Fruit fly (Drosophila melanogaster) whole organism, embryonic: ENCODE results near the gene Wdr33.

Experiments used
- Adf1 ChIP-seq: fragments of 200-800 bp; sonication (Bioruptor generic); IDR thresholded peaks from 2 replicates; pipeline ENCODE4 v1.3.6; 2022; ENCODE audit warnings: missing biosample characterization, missing genetic modification characterization
- Aef1 ChIP-seq: fragments of 200-800 bp; sonication (Bioruptor generic); IDR thresholded peaks from 3 replicates; pipeline ENCODE4 v1.3.6; 2022; ENCODE audit warnings: missing biosample characterization, missing genetic modification characterization
- Antp ChIP-seq: fragments of 200-800 bp; sonication (Bioruptor generic); optimal IDR thresholded peaks from 3 replicates; lab custom pipeline; 2016; ENCODE audit warnings: missing biosample characterization, missing genetic modification characterization
- C15 ChIP-seq: fragments of 200-800 bp; sonication (Bioruptor generic); IDR thresholded peaks from 3 replicates; pipeline ENCODE4 v1.3.6; 2022; ENCODE audit warnings: missing biosample characterization, missing genetic modification characterization
- CG12391 ChIP-seq: fragments of 200-800 bp; sonication (Bioruptor generic); optimal IDR thresholded peaks from 3 replicates; lab custom pipeline; 2018; ENCODE audit warnings: missing biosample characterization, mild to moderate bottlenecking, missing genetic modification characterization, moderate library complexity
- CG14441 ChIP-seq: fragments of 200-800 bp; sonication (Bioruptor generic); IDR thresholded peaks from 2 replicates; pipeline ENCODE4 v1.3.6; 2022; ENCODE audit warnings: missing biosample characterization, missing genetic modification characterization
- CG15601 ChIP-seq: fragments of 200-800 bp; sonication (Bioruptor generic); optimal IDR thresholded peaks from 3 replicates; lab custom pipeline; 2019; ENCODE audit warnings: missing biosample characterization, mild to moderate bottlenecking, missing genetic modification characterization, moderate library complexity
- CG31441 ChIP-seq: fragments of 200-800 bp; sonication (Bioruptor generic); IDR thresholded peaks from 2 replicates; pipeline ENCODE4 v1.3.6; 2022; ENCODE audit warnings: missing biosample characterization, missing genetic modification characterization
- CG3281 ChIP-seq: fragments of 200-800 bp; sonication (Bioruptor generic); optimal IDR thresholded peaks from 3 replicates; lab custom pipeline; 2017; ENCODE audit warnings: missing biosample characterization, mild to moderate bottlenecking, missing genetic modification characterization
- CG33557 ChIP-seq: fragments of 200-800 bp; sonication (Bioruptor generic); optimal IDR thresholded peaks from 2 replicates; lab custom pipeline; 2019; ENCODE audit warnings: missing biosample characterization, mild to moderate bottlenecking, missing genetic modification characterization, moderate library complexity
- CG34376 ChIP-seq: fragments of 200-800 bp; sonication (Bioruptor generic); optimal IDR thresholded peaks from 2 replicates; lab custom pipeline; 2018; ENCODE audit warnings: missing biosample characterization, mild to moderate bottlenecking, missing genetic modification characterization
- CG4404 ChIP-seq: fragments of 200-800 bp; sonication (Bioruptor generic); IDR thresholded peaks from 2 replicates; pipeline ENCODE4 v1.3.6; 2022; ENCODE audit warnings: missing biosample characterization, missing genetic modification characterization
- CG4820 ChIP-seq: fragments of 200-800 bp; sonication (Bioruptor generic); optimal IDR thresholded peaks from 3 replicates; lab custom pipeline; 2016; ENCODE audit warnings: missing biosample characterization, missing genetic modification characterization
- CG6683 ChIP-seq: fragments of 200-800 bp; sonication (Bioruptor generic); optimal IDR thresholded peaks from 2 replicates; lab custom pipeline; 2017; ENCODE audit warnings: missing biosample characterization, mild to moderate bottlenecking, missing genetic modification characterization, missing genetic modification reagents
- CG6813 ChIP-seq: fragments of 200-800 bp; sonication (Bioruptor generic); optimal IDR thresholded peaks from 2 replicates; lab custom pipeline; 2017; ENCODE audit warnings: missing biosample characterization, missing genetic modification characterization, mild to moderate bottlenecking, moderate library complexity, missing genetic modification reagents
- CG7556 ChIP-seq: fragments of 200-800 bp; sonication (Bioruptor generic); optimal IDR thresholded peaks from 2 replicates; lab custom pipeline; 2017; ENCODE audit warnings: missing biosample characterization, mild to moderate bottlenecking, missing genetic modification characterization
- CG8359 ChIP-seq: fragments of 200-800 bp; sonication (Bioruptor generic); optimal IDR thresholded peaks from 2 replicates; lab custom pipeline; 2017; ENCODE audit warnings: missing biosample characterization, mild to moderate bottlenecking, missing genetic modification characterization, borderline replicate concordance
- CG8765 ChIP-seq: fragments of 200-800 bp; sonication (Bioruptor generic); IDR thresholded peaks from 2 replicates; pipeline ENCODE4 v1.3.6; 2022; ENCODE audit warnings: missing biosample characterization, missing genetic modification characterization
- Eip74EF ChIP-seq, 2 experiments: fragments of 200-800 bp in 1 of 2; fragments of >200 bp in 1 of 2; sonication (Bioruptor generic) in 1 of 2; optimal IDR thresholded peaks; 2 replicates each; lab custom pipeline; 2017 to 2019; ENCODE audit warnings: missing biosample characterization in 2 of 2, missing genetic modification characterization in 2 of 2, mild to moderate bottlenecking in 1 of 2, moderate library complexity in 1 of 2
- Elba2 ChIP-seq: fragments of 200-800 bp; sonication (Bioruptor generic); optimal IDR thresholded peaks from 3 replicates; lab custom pipeline; 2016; ENCODE audit warnings: missing biosample characterization, missing genetic modification characterization
- HHEX ChIP-seq: fragments of 200-800 bp; sonication (Bioruptor generic); optimal IDR thresholded peaks from 3 replicates; lab custom pipeline; 2017; ENCODE audit warnings: missing biosample characterization, mild to moderate bottlenecking, missing genetic modification characterization, missing genetic modification reagents
- HLH4C ChIP-seq: fragments of 200-800 bp; sonication (Bioruptor generic); IDR thresholded peaks from 3 replicates; pipeline ENCODE4 v1.3.6; 2022; ENCODE audit warnings: missing biosample characterization, missing genetic modification characterization; ENCODE audit not compliant: partially characterized antibody
- Hr39 ChIP-seq: fragments of >200 bp; optimal IDR thresholded peaks from 2 replicates; lab custom pipeline; 2017
- Hr51 ChIP-seq, 2 experiments: fragments of 200-800 bp; sonication (Bioruptor generic); optimal IDR thresholded peaks; 2 replicates in 1 of 2; 3 replicates in 1 of 2; lab custom pipeline; 2016 to 2018; ENCODE audit warnings: missing biosample characterization in 2 of 2, missing genetic modification characterization in 2 of 2, mild to moderate bottlenecking in 1 of 2, moderate library complexity in 1 of 2
- Lhr ChIP-seq: fragments of 200-800 bp; sonication (Bioruptor generic); optimal IDR thresholded peaks from 3 replicates; lab custom pipeline; 2017; ENCODE audit warnings: mild to moderate bottlenecking, missing biosample characterization, missing genetic modification reagents, missing genetic modification characterization
- Side ChIP-seq: fragments of 200-800 bp; sonication (Bioruptor generic); optimal IDR thresholded peaks from 2 replicates; lab custom pipeline; 2016; ENCODE audit warnings: missing biosample characterization, missing genetic modification characterization
- Six4 ChIP-seq: fragments of 200-800 bp; sonication (Bioruptor generic); optimal IDR thresholded peaks from 2 replicates; lab custom pipeline; 2016; ENCODE audit warnings: missing biosample characterization, missing genetic modification characterization
- Spps ChIP-seq: fragments of 200-800 bp; sonication (Bioruptor generic); optimal IDR thresholded peaks from 2 replicates; lab custom pipeline; 2018; ENCODE audit warnings: missing biosample characterization, mild to moderate bottlenecking, missing genetic modification characterization
- Stat92E ChIP-seq, 3 experiments: fragments of >200 bp in 2 of 3; fragments of 200-800 bp in 1 of 3; sonication (Bioruptor generic) in 1 of 3; optimal IDR thresholded peaks; 2 replicates each; lab custom pipeline; 2017 to 2019; ENCODE audit warnings: missing biosample characterization in 3 of 3, missing genetic modification characterization in 3 of 3, mild to moderate bottlenecking in 1 of 3, moderate library complexity in 1 of 3
- bcd ChIP-seq: fragments of 200-800 bp; sonication (Bioruptor generic); optimal IDR thresholded peaks from 2 replicates; lab custom pipeline; 2017; ENCODE audit warnings: missing biosample characterization, mild to moderate bottlenecking, missing genetic modification characterization
- btn ChIP-seq: fragments of 200-800 bp; sonication (Bioruptor generic); optimal IDR thresholded peaks from 2 replicates; lab custom pipeline; 2016; ENCODE audit warnings: missing biosample characterization, missing genetic modification characterization
- cad ChIP-seq: fragments of >200 bp; optimal IDR thresholded peaks from 2 replicates; lab custom pipeline; 2017; ENCODE audit warnings: missing biosample characterization, missing genetic modification characterization
- croc ChIP-seq: fragments of 200-800 bp; sonication (Bioruptor generic); conservative IDR thresholded peaks from 3 replicates; pipeline ENCODE4 v1.3.6; 2022; ENCODE audit warnings: missing biosample characterization, missing genetic modification characterization
- dati ChIP-seq: fragments of 200-800 bp; sonication (Bioruptor generic); IDR thresholded peaks from 2 replicates; pipeline ENCODE4 v1.3.6; 2022; ENCODE audit warnings: missing biosample characterization, missing genetic modification characterization
- emc ChIP-seq: fragments of 200-800 bp; sonication (Bioruptor generic); optimal IDR thresholded peaks from 2 replicates; lab custom pipeline; 2016; ENCODE audit warnings: missing biosample characterization, missing genetic modification characterization
- eve ChIP-seq, 2 experiments: fragments of >200 bp; optimal IDR thresholded peaks; 2 replicates each; lab custom pipeline; 2017; ENCODE audit warnings: missing biosample characterization in 2 of 2, missing genetic modification characterization in 2 of 2
- gcm ChIP-seq: fragments of 200-800 bp; sonication (Bioruptor generic); optimal IDR thresholded peaks from 2 replicates; lab custom pipeline; 2019; ENCODE audit warnings: missing biosample characterization, mild to moderate bottlenecking, missing genetic modification characterization, moderate library complexity
- ham ChIP-seq: fragments of 200-800 bp; sonication (Bioruptor generic); IDR thresholded peaks from 2 replicates; pipeline ENCODE4 v1.3.6; 2022; ENCODE audit warnings: missing biosample characterization, missing genetic modification characterization
- nerfin-1 ChIP-seq: fragments of 200-800 bp; sonication (Bioruptor generic); optimal IDR thresholded peaks from 3 replicates; lab custom pipeline; 2019; ENCODE audit warnings: missing biosample characterization, mild to moderate bottlenecking, missing genetic modification characterization, moderate library complexity
- oc ChIP-seq: fragments of 200-800 bp; sonication (Bioruptor generic); optimal IDR thresholded peaks from 2 replicates; lab custom pipeline; 2018; ENCODE audit warnings: missing biosample characterization, mild to moderate bottlenecking, missing genetic modification characterization, moderate library complexity
- rib ChIP-seq: fragments of 200-800 bp; sonication (Bioruptor generic); IDR thresholded peaks from 2 replicates; pipeline ENCODE4 v1.3.6; 2022; ENCODE audit warnings: missing biosample characterization, missing genetic modification characterization
- row ChIP-seq: fragments of 200-800 bp; sonication (Bioruptor generic); IDR thresholded peaks from 3 replicates; pipeline ENCODE4 v1.3.6; 2022; ENCODE audit warnings: missing biosample characterization, missing genetic modification characterization
- sens ChIP-seq: fragments of 200-800 bp; sonication (Bioruptor generic); peaks from one replicate; lab custom pipeline; 2016; ENCODE audit warnings: missing biosample characterization, missing genetic modification characterization
- tgo ChIP-seq: fragments of 200-800 bp; sonication (Bioruptor generic); IDR thresholded peaks from 3 replicates; pipeline ENCODE4 v1.3.6; 2022; ENCODE audit warnings: missing biosample characterization, missing genetic modification characterization
- usp ChIP-seq: fragments of >200 bp; optimal IDR thresholded peaks from 2 replicates; lab custom pipeline; 2017; ENCODE audit warnings: missing biosample characterization, missing genetic modification characterization
- wek ChIP-seq: fragments of 200-800 bp; sonication (Bioruptor generic); optimal IDR thresholded peaks from 3 replicates; lab custom pipeline; 2018; ENCODE audit warnings: missing biosample characterization, mild to moderate bottlenecking, missing genetic modification characterization, moderate library complexity
- zfh2 ChIP-seq: fragments of 200-800 bp; sonication (Bioruptor generic); optimal IDR thresholded peaks from 2 replicates; lab custom pipeline; 2016; ENCODE audit warnings: missing biosample characterization, missing genetic modification characterization

Wdr33 gene

dm6 chr3R:5701104-5701503 lies 40.7 kb downstream of the Wdr33 start (continued):
- TF ChIP-seq cad (GFP tag; lab: Kevin White, UChicago) (no peak), tgo (GFP tag; lab: Robert Waterston, UW) (no peak), Antp (no peak), nerfin-1 (tag; lab: Kevin White, UChicago) (no peak), CG3281 (no peak), CG12391 (tag; lab: Kevin White, UChicago) (no peak), rib (GFP tag; lab: Robert Waterston, UW) (no peak), dati (no peak), emc (GFP tag; lab: Kevin White, UChicago) (no peak), Aef1 (GFP tag; lab: Robert Waterston, UW) (no peak), wek (GFP tag; lab: Kevin White, UChicago) (peak; percentile 16), gcm (peak; percentile 93), HHEX (GFP tag; lab: Kevin White, UChicago) (no peak), Hr39 (lab: Kevin White, UChicago) (peak; percentile 11)

dm6 chr3R:5704982-5705381 lies 44.5 kb downstream of the Wdr33 start:
- TF ChIP-seq CG7556 (GFP tag; lab: Kevin White, UChicago) (no peak), oc (tag; lab: Kevin White, UChicago) (no peak), Eip74EF (GFP tag; optimal IDR thresholded peaks at IDR 0.05; lab: Kevin White, UChicago) (no peak), CG8359 (peak; percentile 99)

dm6 chr3R:5705469-5706067 lies 45.1 kb downstream of the Wdr33 start:
- peak in 1 of 3 experiments; percentile 33 for TF ChIP-seq Stat92E (GFP tag; optimal IDR thresholded peaks at IDR 0.05; lab: Kevin White, UChicago)
- no peak for TF ChIP-seq CG15601 (tag; lab: Kevin White, UChicago)
- peak; percentile 63 for TF ChIP-seq bcd (GFP tag; lab: Kevin White, UChicago)
- peak; percentile 30; the same call in 2 of the 3 replicates for TF ChIP-seq croc
- TF ChIP-seq CG4820 (GFP tag; lab: Kevin White, UChicago), result peak; percentile 5
- peak; percentile 49 for TF ChIP-seq Spps (tag; lab: Kevin White, UChicago)
- peak; percentile 6 for TF ChIP-seq Lhr (GFP tag; lab: Kevin White, UChicago)
- peak; percentile 44 for TF ChIP-seq Side (GFP tag; lab: Kevin White, UChicago)
- TF ChIP-seq CG6813 (GFP tag; lab: Kevin White, UChicago), result peak; percentile 52
- TF ChIP-seq eve (GFP tag; optimal IDR thresholded peaks at IDR 0.05; lab: Kevin White, UChicago), result no peak
- TF ChIP-seq usp (GFP tag; lab: Kevin White, UChicago), result no peak
- TF ChIP-seq Hr51 (GFP tag; optimal IDR thresholded peaks at IDR 0.05; lab: Kevin White, UChicago), result peak in 1 of 2 experiments; percentile 77
- TF ChIP-seq CG4404 (GFP tag; lab: Robert Waterston, UW), result 0 out of 2 replicates have a peak, but pooled peaks have one; percentile 17
- peak; percentile 82 for TF ChIP-seq CG31441 (GFP tag; lab: Robert Waterston, UW)
- TF ChIP-seq nerfin-1 (tag; lab: Kevin White, UChicago), result peak; percentile 63
- TF ChIP-seq CG33557, result peak; percentile 34
- no peak for TF ChIP-seq HLH4C (GFP tag; lab: Robert Waterston, UW)
- no peak for TF ChIP-seq CG8359
- TF ChIP-seq Elba2 (GFP tag; lab: Kevin White, UChicago), result no peak
- no peak for TF ChIP-seq Adf1
- no peak for TF ChIP-seq CG6683
- TF ChIP-seq CG14441 (GFP tag; lab: Robert Waterston, UW), result no peak
- TF ChIP-seq row (GFP tag; lab: Robert Waterston, UW), result peak; percentile 75
- TF ChIP-seq Six4 (GFP tag; lab: Kevin White, UChicago), result peak; percentile 42
- no peak for TF ChIP-seq zfh2 (GFP tag; lab: Kevin White, UChicago)
- TF ChIP-seq tgo (GFP tag; lab: Robert Waterston, UW), result peak; percentile 39; the same call in 2 of the 3 replicates
- no peak for TF ChIP-seq ham (GFP tag; lab: Robert Waterston, UW)
- TF ChIP-seq CG8765 (GFP tag; lab: Robert Waterston, UW), result peak; percentile 49; the same call in 1 of the 2 replicates
- TF ChIP-seq CG34376, result no peak
- no peak for TF ChIP-seq C15 (GFP tag; lab: Robert Waterston, UW)
- no peak for TF ChIP-seq btn (GFP tag; lab: Kevin White, UChicago)
- peak; percentile 89 for TF ChIP-seq sens (GFP tag; lab: Kevin White, UChicago)
